Fruit fly (Drosophila melanogaster) whole organism, embryonic: ENCODE measurements around the gene CG14096.

Source experiments
- Antp ChIP-seq: fragments of 200-800 bp; sonication (Bioruptor generic); optimal IDR thresholded peaks from 3 replicates; lab custom pipeline; 2016; ENCODE audit warnings: missing biosample characterization, missing genetic modification characterization
- B-H2 ChIP-seq: fragments of 200-800 bp; sonication (Bioruptor generic); optimal IDR thresholded peaks from 2 replicates; lab custom pipeline; 2018; ENCODE audit warnings: missing biosample characterization, mild to moderate bottlenecking, missing genetic modification characterization
- Blimp-1 ChIP-seq: fragments of 200-800 bp; sonication (Bioruptor generic); optimal IDR thresholded peaks from 3 replicates; lab custom pipeline; 2018; ENCODE audit warnings: missing biosample characterization, missing genetic modification characterization, mild to moderate bottlenecking, moderate library complexity, missing genetic modification reagents
- CG1024 ChIP-seq: fragments of 200-800 bp; sonication (Bioruptor generic); IDR thresholded peaks from 2 replicates; pipeline ENCODE4 v1.3.6; 2022; ENCODE audit warnings: missing biosample characterization, missing genetic modification characterization
- CG11093 ChIP-seq: fragments of 200-800 bp; sonication (Bioruptor generic); IDR thresholded peaks from 3 replicates; pipeline ENCODE4 v1.3.6; 2022; ENCODE audit warnings: missing biosample characterization, missing genetic modification characterization
- CG11456 ChIP-seq: fragments of 200-800 bp; sonication (Bioruptor generic); IDR thresholded peaks from 3 replicates; pipeline ENCODE4 v1.3.6; 2022; ENCODE audit warnings: missing biosample characterization, missing genetic modification characterization
- CG11696 ChIP-seq: fragments of 200-800 bp; sonication (Bioruptor generic); IDR thresholded peaks from 2 replicates; pipeline ENCODE4 v1.3.6; 2022; ENCODE audit warnings: missing biosample characterization, missing genetic modification characterization
- CG12219 ChIP-seq: fragments of 200-800 bp; sonication (Bioruptor generic); optimal IDR thresholded peaks from 3 replicates; lab custom pipeline; 2018; ENCODE audit warnings: missing biosample characterization, mild to moderate bottlenecking, missing genetic modification characterization
- CG12769 ChIP-seq: fragments of 200-800 bp; sonication (Bioruptor generic); optimal IDR thresholded peaks from 2 replicates; lab custom pipeline; 2019; ENCODE audit warnings: missing biosample characterization, mild to moderate bottlenecking, missing genetic modification characterization, moderate library complexity
- CG13123 ChIP-seq: fragments of 200-800 bp; sonication (Bioruptor generic); optimal IDR thresholded peaks from 2 replicates; lab custom pipeline; 2016; ENCODE audit warnings: missing biosample characterization, missing genetic modification characterization
- CG13287 ChIP-seq: fragments of 200-800 bp; sonication (Bioruptor generic); IDR thresholded peaks from 2 replicates; pipeline ENCODE4 v1.3.6; 2022; ENCODE audit warnings: missing biosample characterization, missing genetic modification characterization; ENCODE audit not compliant: partially characterized antibody
- CG13424 ChIP-seq: fragments of 200-800 bp; sonication (Bioruptor generic); optimal IDR thresholded peaks from 2 replicates; lab custom pipeline; 2019; ENCODE audit warnings: missing biosample characterization, mild to moderate bottlenecking, missing genetic modification characterization, moderate library complexity
- CG13775 ChIP-seq: fragments of 200-800 bp; sonication (Bioruptor generic); optimal IDR thresholded peaks from 3 replicates; lab custom pipeline; 2017; ENCODE audit warnings: missing biosample characterization, mild to moderate bottlenecking, missing genetic modification characterization
- CG17186 ChIP-seq: fragments of 200-800 bp; sonication (Bioruptor generic); optimal IDR thresholded peaks from 3 replicates; lab custom pipeline; 2017; ENCODE audit warnings: missing biosample characterization, missing genetic modification reagents, missing genetic modification characterization
- CG17359 ChIP-seq: fragments of 200-800 bp; sonication (Bioruptor generic); optimal IDR thresholded peaks from 3 replicates; lab custom pipeline; 2018; ENCODE audit warnings: missing biosample characterization, mild to moderate bottlenecking, missing genetic modification characterization, moderate library complexity
- CG17829 ChIP-seq: fragments of 200-800 bp; optimal IDR thresholded peaks from 2 replicates; lab custom pipeline; 2019; ENCODE audit warnings: missing biosample characterization, mild to moderate bottlenecking, missing genetic modification characterization, moderate library complexity
- CG18262 ChIP-seq: fragments of 200-800 bp; optimal IDR thresholded peaks from 3 replicates; lab custom pipeline; 2019; ENCODE audit warnings: missing biosample characterization, mild to moderate bottlenecking, missing genetic modification characterization, moderate library complexity
- CG1832 ChIP-seq: fragments of 200-800 bp; sonication (Bioruptor generic); optimal IDR thresholded peaks from 2 replicates; lab custom pipeline; 2017; ENCODE audit warnings: missing biosample characterization, mild to moderate bottlenecking, missing genetic modification characterization, inconsistent platforms
- CG2889 ChIP-seq: fragments of 200-800 bp; sonication (Bioruptor generic); IDR thresholded peaks from 3 replicates; pipeline ENCODE4 v1.3.6; 2022; ENCODE audit warnings: missing biosample characterization, missing genetic modification characterization
- CG3065 ChIP-seq: fragments of 200-800 bp; sonication (Bioruptor generic); optimal IDR thresholded peaks from 2 replicates; lab custom pipeline; 2016; ENCODE audit warnings: missing biosample characterization, missing genetic modification characterization
- CG31365 ChIP-seq: fragments of 200-800 bp; sonication (Bioruptor generic); optimal IDR thresholded peaks from 2 replicates; lab custom pipeline; 2018; ENCODE audit warnings: missing biosample characterization, mild to moderate bottlenecking, missing genetic modification characterization
- CG3163 ChIP-seq: fragments of 200-800 bp; sonication (Bioruptor generic); optimal IDR thresholded peaks from 3 replicates; lab custom pipeline; 2016; ENCODE audit warnings: missing biosample characterization, missing genetic modification characterization
- CG6791 ChIP-seq: fragments of 200-800 bp; sonication (Bioruptor generic); IDR thresholded peaks from 3 replicates; pipeline ENCODE4 v1.3.6; 2022; ENCODE audit warnings: missing biosample characterization, missing genetic modification characterization; ENCODE audit not compliant: partially characterized antibody
- CG6813 ChIP-seq: fragments of 200-800 bp; sonication (Bioruptor generic); optimal IDR thresholded peaks from 2 replicates; lab custom pipeline; 2017; ENCODE audit warnings: missing biosample characterization, missing genetic modification characterization, mild to moderate bottlenecking, moderate library complexity, missing genetic modification reagents
- CG7271 ChIP-seq: fragments of 200-800 bp; sonication (Bioruptor generic); optimal IDR thresholded peaks from 2 replicates; lab custom pipeline; 2018; ENCODE audit warnings: missing biosample characterization, mild to moderate bottlenecking, missing genetic modification characterization, moderate library complexity
- CG8388 ChIP-seq: fragments of 200-800 bp; sonication (Bioruptor generic); optimal IDR thresholded peaks from 2 replicates; lab custom pipeline; 2019; ENCODE audit warnings: missing biosample characterization, mild to moderate bottlenecking, missing genetic modification characterization, moderate library complexity
- CG9817 ChIP-seq: fragments of 200-800 bp; sonication (Bioruptor generic); optimal IDR thresholded peaks from 2 replicates; lab custom pipeline; 2018; ENCODE audit warnings: missing biosample characterization, mild to moderate bottlenecking, missing genetic modification characterization, moderate library complexity
- CG9876 ChIP-seq: fragments of 200-800 bp; sonication (Bioruptor generic); optimal IDR thresholded peaks from 2 replicates; lab custom pipeline; 2016; ENCODE audit warnings: missing biosample characterization, missing genetic modification characterization
- Hmx ChIP-seq: fragments of 200-800 bp; sonication (Bioruptor generic); optimal IDR thresholded peaks from 2 replicates; lab custom pipeline; 2016; ENCODE audit warnings: missing biosample characterization, missing genetic modification characterization
- Hr78 ChIP-seq, 2 experiments: fragments of 200-800 bp in 1 of 2; fragments of >200 bp in 1 of 2; sonication (Bioruptor generic) in 1 of 2; optimal IDR thresholded peaks; 2 replicates each; lab custom pipeline; 2017 to 2019; ENCODE audit warnings: missing biosample characterization in 2 of 2, missing genetic modification characterization in 2 of 2, mild to moderate bottlenecking in 1 of 2, moderate library complexity in 1 of 2
- MESR4 ChIP-seq: fragments of 200-800 bp; sonication (Bioruptor generic); optimal IDR thresholded peaks from 2 replicates; lab custom pipeline; 2018; ENCODE audit warnings: missing biosample characterization, mild to moderate bottlenecking, missing genetic modification characterization, moderate library complexity
- Sox102F ChIP-seq: fragments of 200-800 bp; sonication (Bioruptor generic); optimal IDR thresholded peaks from 2 replicates; lab custom pipeline; 2018; ENCODE audit warnings: missing biosample characterization, mild to moderate bottlenecking, missing genetic modification characterization, moderate library complexity
- Sry-δ ChIP-seq: fragments of 200-800 bp; sonication (Bioruptor generic); optimal IDR thresholded peaks from 2 replicates; lab custom pipeline; 2016; ENCODE audit warnings: missing biosample characterization, missing genetic modification characterization
- TFAM ChIP-seq: fragments of 200-800 bp; sonication (Bioruptor generic); optimal IDR thresholded peaks from 2 replicates; lab custom pipeline; 2017; ENCODE audit warnings: missing biosample characterization, missing genetic modification characterization, inconsistent platforms
- ara ChIP-seq: fragments of 200-800 bp; sonication (Bioruptor generic); IDR thresholded peaks from 2 replicates; pipeline ENCODE4 v1.3.6; 2022; ENCODE audit warnings: missing biosample characterization, missing genetic modification characterization
- cad ChIP-seq: fragments of >200 bp; optimal IDR thresholded peaks from 2 replicates; lab custom pipeline; 2017; ENCODE audit warnings: missing biosample characterization, missing genetic modification characterization
- chif ChIP-seq, 2 experiments: fragments of 200-800 bp; sonication (Bioruptor generic); optimal IDR thresholded peaks; 3 replicates each; lab custom pipeline; 2016; ENCODE audit warnings: missing biosample characterization in 2 of 2, missing genetic modification characterization in 2 of 2
- fru ChIP-seq: fragments of >200 bp; optimal IDR thresholded peaks from 2 replicates; lab custom pipeline; 2017
- fu2 ChIP-seq: fragments of 200-800 bp; sonication (Bioruptor generic); optimal IDR thresholded peaks from 2 replicates; lab custom pipeline; 2016; ENCODE audit warnings: missing biosample characterization, missing genetic modification characterization
- insv ChIP-seq, 2 experiments: fragments of 200-800 bp; sonication (Bioruptor generic); optimal IDR thresholded peaks; 3 replicates each; lab custom pipeline; 2016 to 2018; ENCODE audit warnings: missing biosample characterization in 2 of 2, missing genetic modification characterization in 2 of 2
- jigr1 ChIP-seq: fragments of 200-800 bp; sonication (Bioruptor generic); IDR thresholded peaks from 3 replicates; pipeline ENCODE4 v1.3.6; 2022; ENCODE audit warnings: missing biosample characterization, missing genetic modification characterization
- klu ChIP-seq: fragments of 200-800 bp; sonication (Bioruptor generic); IDR thresholded peaks from 2 replicates; pipeline ENCODE4 v1.3.6; 2022; ENCODE audit warnings: missing biosample characterization, missing genetic modification characterization
- lbe ChIP-seq: fragments of 200-800 bp; sonication (Bioruptor generic); optimal IDR thresholded peaks from 2 replicates; lab custom pipeline; 2016; ENCODE audit warnings: missing biosample characterization, mild to moderate bottlenecking, missing genetic modification characterization
- nau ChIP-seq: fragments of 200-800 bp; sonication (Bioruptor generic); optimal IDR thresholded peaks from 3 replicates; lab custom pipeline; 2017; ENCODE audit warnings: missing biosample characterization, mild to moderate bottlenecking, missing genetic modification characterization, missing genetic modification reagents
- pita ChIP-seq: fragments of 200-800 bp; sonication (Bioruptor generic); optimal IDR thresholded peaks from 2 replicates; lab custom pipeline; 2017; ENCODE audit warnings: missing biosample characterization, mild to moderate bottlenecking, missing genetic modification characterization
- pum ChIP-seq: fragments of 200-800 bp; sonication (Bioruptor generic); optimal IDR thresholded peaks from 2 replicates; lab custom pipeline; 2016; ENCODE audit warnings: missing biosample characterization, missing genetic modification characterization
- sima ChIP-seq: fragments of 200-800 bp; sonication (Bioruptor generic); optimal IDR thresholded peaks from 2 replicates; lab custom pipeline; 2016; ENCODE audit warnings: missing biosample characterization, missing genetic modification characterization
- so ChIP-seq: fragments of 200-800 bp; sonication (Bioruptor generic); IDR thresholded peaks from 3 replicates; pipeline ENCODE4 v1.3.6; 2022; ENCODE audit warnings: missing biosample characterization, missing genetic modification characterization
- ssp ChIP-seq: fragments of 200-800 bp; sonication (Bioruptor generic); IDR thresholded peaks from 2 replicates; pipeline ENCODE4 v1.3.6; 2022; ENCODE audit warnings: missing biosample characterization, missing genetic modification characterization
- vnd ChIP-seq: fragments of 200-800 bp; sonication (Bioruptor generic); IDR thresholded peaks from 3 replicates; pipeline ENCODE4 v1.3.6; 2022; ENCODE audit warnings: missing biosample characterization, missing genetic modification characterization; ENCODE audit not compliant: partially characterized antibody

The CG14096 gene

dm6 chr3L:19516547-19516946 lies 49.7 kb upstream of the CG14096 start (continued):
- peak; percentile 58 for TF ChIP-seq Sry-δ (GFP tag; lab: Kevin White, UChicago)
- TF ChIP-seq nau (GFP tag; lab: Kevin White, UChicago) = peak; percentile 52
- TF ChIP-seq jigr1 (GFP tag; lab: Robert Waterston, UW) = peak; percentile 31; the same call in 1 of the 3 replicates
- peak; percentile 40 for TF ChIP-seq pita (GFP tag; lab: Kevin White, UChicago)
- peak; percentile 89 for TF ChIP-seq fu2 (GFP tag; lab: Kevin White, UChicago)
- peak; percentile 82 for TF ChIP-seq CG17829
- peak; percentile 49; the same call in 2 of the 3 replicates for TF ChIP-seq vnd (GFP tag; lab: Robert Waterston, UW)
- peak; percentile 96 for TF ChIP-seq CG9817 (tag; lab: Kevin White, UChicago)
- TF ChIP-seq CG11456 (GFP tag; lab: Robert Waterston, UW) = peak; percentile 99
- peak; percentile 81 for TF ChIP-seq CG11093 (GFP tag; lab: Robert Waterston, UW)
- 0 out of 3 replicates have a peak, but pooled peaks have one; percentile 65 for TF ChIP-seq so
- TF ChIP-seq cad (GFP tag; lab: Kevin White, UChicago) = no peak
- peak; percentile 98 for TF ChIP-seq CG31365 (tag; lab: Kevin White, UChicago)
- TF ChIP-seq lbe (GFP tag; lab: Kevin White, UChicago) = no peak
- peak; percentile 72 for TF ChIP-seq Sox102F (GFP tag; lab: Kevin White, UChicago)
- TF ChIP-seq CG3163 (GFP tag; lab: Kevin White, UChicago) = peak; percentile 68
- TF ChIP-seq CG1024 (GFP tag; lab: Robert Waterston, UW) = peak; percentile 89
- peak; percentile 88 for TF ChIP-seq CG2889
- TF ChIP-seq ara (GFP tag; lab: Robert Waterston, UW) = peak; percentile 75; the same call in 1 of the 2 replicates
- peak; percentile 63 for TF ChIP-seq CG11696
- TF ChIP-seq CG12219 (GFP tag; lab: Kevin White, UChicago) = peak; percentile 55
- TF ChIP-seq CG1832 (GFP tag; lab: Kevin White, UChicago) = no peak
- TF ChIP-seq B-H2 = peak; percentile 83
- TF ChIP-seq CG3065 (GFP tag; lab: Kevin White, UChicago) = peak; percentile 70
- TF ChIP-seq chif (GFP tag; optimal IDR thresholded peaks at IDR 0.05; lab: Kevin White, UChicago) = peak; percentile 85 to 94
- peak; percentile 94 for TF ChIP-seq CG9876 (GFP tag; lab: Kevin White, UChicago)
- peak; percentile 80 for TF ChIP-seq CG17359 (tag; lab: Kevin White, UChicago)
- TF ChIP-seq CG12769 (tag; lab: Kevin White, UChicago) = peak; percentile 68
- peak; percentile 13 for TF ChIP-seq CG17186 (GFP tag; lab: Kevin White, UChicago)
- TF ChIP-seq CG6791 (GFP tag; lab: Robert Waterston, UW) = peak; percentile 75
- peak; percentile 82 for TF ChIP-seq klu (GFP tag; lab: Robert Waterston, UW)
- TF ChIP-seq Hmx (GFP tag; lab: Kevin White, UChicago) = peak; percentile 71
- peak; percentile 82 for TF ChIP-seq sima (GFP tag; lab: Kevin White, UChicago)
- peak; percentile 63 for TF ChIP-seq CG13123 (GFP tag; lab: Kevin White, UChicago)
- TF ChIP-seq MESR4 (GFP tag; lab: Kevin White, UChicago) = no peak
- TF ChIP-seq TFAM (GFP tag; lab: Kevin White, UChicago) = peak; percentile 27
- TF ChIP-seq Blimp-1 (GFP tag; lab: Kevin White, UChicago) = peak; percentile 65
- TF ChIP-seq ssp (GFP tag; lab: Robert Waterston, UW) = peak; percentile 89
- peak; percentile 76 for TF ChIP-seq CG6813 (GFP tag; lab: Kevin White, UChicago)
- TF ChIP-seq CG7271 (tag; lab: Kevin White, UChicago) = peak; percentile 92
- peak in 1 of 2 experiments; percentile 62 for TF ChIP-seq insv (GFP tag; optimal IDR thresholded peaks at IDR 0.05; lab: Kevin White, UChicago)
- peak; percentile 76 for TF ChIP-seq CG18262 (tag; lab: Kevin White, UChicago)
- peak; percentile 84 for TF ChIP-seq CG13775
- TF ChIP-seq CG13424 = peak; percentile 70
- TF ChIP-seq CG8388 = peak; percentile 76
- TF ChIP-seq Antp (GFP tag; lab: Kevin White, UChicago) = peak; percentile 94
- TF ChIP-seq pum (GFP tag; lab: Kevin White, UChicago) = peak; percentile 94
- no peak for TF ChIP-seq Hr78 (GFP tag; optimal IDR thresholded peaks at IDR 0.05; lab: Kevin White, UChicago)
- peak; percentile 59; the same call in 1 of the 2 replicates for TF ChIP-seq CG13287 (GFP tag; lab: Robert Waterston, UW)
- TF ChIP-seq fru (lab: Kevin White, UChicago) = no peak
